Worm (Caenorhabditis elegans) whole organism, L1 larva: ENCODE measurements around the gene C49A9.3.

ENCODE experiments used
- ceh-88 ChIP-seq: fragments of 200-800 bp; sonication (Bioruptor generic); IDR thresholded peaks from 2 replicates; pipeline ENCODE4 v1.3.6; 2022; ENCODE audit warnings: missing genetic modification characterization, missing compliant biosample characterization
- efl-1 ChIP-seq, 4 experiments: fragments of 150-350 bp; optimal IDR thresholded peaks in 3 of 4; peaks in 1 of 4; 1 replicate in 1 of 4; 2 replicates in 3 of 4; lab custom pipeline; 2014; ENCODE audit warnings: missing biosample characterization in 2 of 4, missing genetic modification characterization in 2 of 4, missing genetic modification reagents in 2 of 4
- lin-35 ChIP-seq, 2 experiments: fragments of 150-350 bp; optimal IDR thresholded peaks; 2 replicates each; lab custom pipeline; 2014; ENCODE audit warnings: missing biosample characterization in 2 of 2, missing genetic modification characterization in 2 of 2, missing genetic modification reagents in 2 of 2
- nhr-20 ChIP-seq: sonication (generic microtip); optimal IDR thresholded peaks from 2 replicates; lab custom pipeline; 2016; ENCODE audit warnings: mild to moderate bottlenecking, missing genetic modification characterization, missing compliant biosample characterization
- nhr-90 ChIP-seq: sonication (generic microtip); optimal IDR thresholded peaks from 2 replicates; lab custom pipeline; 2016; ENCODE audit warnings: mild to moderate bottlenecking, missing genetic modification characterization, missing compliant biosample characterization; ENCODE audit not compliant: poor library complexity
- snpc-4 ChIP-seq: fragments of 150-350 bp; optimal IDR thresholded peaks from 2 replicates; lab custom pipeline; 2014; ENCODE audit warnings: missing biosample characterization, missing genetic modification characterization
- unc-62 ChIP-seq: fragments of 150-350 bp; optimal IDR thresholded peaks from 2 replicates; lab custom pipeline; 2014; ENCODE audit warnings: missing biosample characterization, missing genetic modification reagents, missing genetic modification characterization
- zag-1 ChIP-seq: fragments of 150-350 bp; optimal IDR thresholded peaks from 2 replicates; lab custom pipeline; 2014; ENCODE audit warnings: missing biosample characterization, missing genetic modification characterization

DNA sequence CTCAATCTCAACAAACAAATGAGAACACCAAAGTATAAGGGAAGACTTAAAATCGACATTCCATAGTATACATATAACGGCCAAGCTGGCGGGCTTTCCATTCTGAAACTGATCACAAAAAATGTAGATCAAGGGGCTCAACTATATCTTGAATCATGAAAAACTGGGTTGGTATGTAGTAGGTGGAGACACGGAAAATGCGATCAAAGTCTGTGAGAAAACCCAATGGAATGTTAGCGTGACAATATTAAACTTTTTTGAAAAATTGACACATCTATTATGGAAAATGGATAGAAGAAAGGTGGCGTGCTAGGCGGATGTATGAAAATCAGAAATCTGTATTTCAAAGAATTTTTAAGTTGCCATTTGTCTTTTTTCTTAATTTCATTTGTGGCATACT lies 41.4 kb downstream of the C49A9.3 start, which contains the start of gene srv-28:
- TF ChIP-seq snpc-4 (tag; lab: Kevin White, UChicago) (no peak), efl-1 (optimal IDR thresholded peaks at IDR 0.05; lab: Kevin White, UChicago) (no peak), efl-1 (GFP tag; optimal IDR thresholded peaks at IDR 0.05 in 1 of 2; lab: Kevin White, UChicago) (peak in 1 of 2 experiments; percentile 2), ceh-88 (GFP tag; lab: Robert Waterston, UW) (no peak), lin-35 (GFP tag; optimal IDR thresholded peaks at IDR 0.05; lab: Kevin White, UChicago) (no peak), zag-1 (tag; lab: Kevin White, UChicago) (no peak), nhr-20 (tag; lab: Kevin White, UChicago) (no peak), nhr-90 (no peak), unc-62 (GFP tag; lab: Kevin White, UChicago) (no peak)
